Fruit fly (Drosophila melanogaster): ENCODE measurements around the gene CG13398.

The CG13398 gene

DNA sequence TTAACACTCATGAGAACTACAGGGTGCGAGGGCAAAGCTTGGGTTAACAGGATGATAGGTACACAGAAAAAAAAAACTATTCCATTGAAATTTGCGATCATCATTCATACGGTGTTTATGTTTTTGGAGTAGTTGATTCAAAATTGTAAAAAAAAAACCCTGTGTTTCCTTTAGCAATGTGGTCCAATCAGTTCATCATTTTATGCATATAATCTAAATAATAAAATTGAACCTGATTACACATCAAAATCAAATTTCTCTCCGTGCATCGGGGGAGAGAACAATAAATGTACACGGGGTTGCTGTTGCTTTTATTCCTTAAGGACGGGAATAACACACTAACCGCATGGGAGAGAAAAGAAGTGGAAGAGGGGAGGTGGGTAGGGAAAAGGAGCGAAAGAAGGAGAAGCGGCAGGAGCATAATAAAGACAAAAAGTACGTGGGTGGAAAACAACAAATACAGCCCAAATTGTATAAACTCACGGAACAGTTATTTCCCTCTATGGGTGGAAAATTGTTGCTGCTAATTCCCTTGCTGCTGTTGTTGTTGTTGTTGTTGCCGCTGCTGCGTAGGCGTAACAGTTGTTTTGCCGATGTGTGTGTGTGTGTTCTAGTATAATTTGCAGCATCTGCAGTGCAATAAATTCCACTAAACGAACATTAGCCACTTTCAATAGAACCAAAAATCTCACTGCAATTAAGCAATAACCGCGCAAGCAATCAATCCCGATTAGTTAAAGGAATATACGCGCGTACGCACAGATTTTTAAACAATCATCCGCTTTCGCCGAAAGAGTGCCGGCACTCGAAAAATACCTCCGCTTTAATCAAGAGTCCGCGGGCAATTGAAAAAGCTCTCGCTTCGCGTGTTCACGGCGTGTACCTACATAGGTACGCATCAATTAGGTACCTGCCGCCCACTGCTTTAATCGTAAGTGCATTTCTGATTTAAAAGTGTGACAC lies 48.4 kb upstream of the CG13398 start, which contains the start of gene Agpat2 (continued):
- peak; percentile 69 for TF ChIP-seq CG1647 (GFP tag; optimal IDR thresholded peaks at IDR 0.05)
- peak; percentile 67 for TF ChIP-seq ttk (GFP tag; IDR thresholded peaks at IDR 0.05)
- TF ChIP-seq CG15696 (tag; optimal IDR thresholded peaks at IDR 0.05): peak; percentile 61
- TF ChIP-seq B-H2 (GFP tag; optimal IDR thresholded peaks at IDR 0.05): peak; percentile 62
- TF ChIP-seq dysf (GFP tag; IDR thresholded peaks at IDR 0.05): peak; percentile 87
- TF ChIP-seq bigmax (GFP tag; optimal IDR thresholded peaks at IDR 0.05): no peak
- no peak for TF ChIP-seq grn (GFP tag; optimal IDR thresholded peaks at IDR 0.05)

DNA sequence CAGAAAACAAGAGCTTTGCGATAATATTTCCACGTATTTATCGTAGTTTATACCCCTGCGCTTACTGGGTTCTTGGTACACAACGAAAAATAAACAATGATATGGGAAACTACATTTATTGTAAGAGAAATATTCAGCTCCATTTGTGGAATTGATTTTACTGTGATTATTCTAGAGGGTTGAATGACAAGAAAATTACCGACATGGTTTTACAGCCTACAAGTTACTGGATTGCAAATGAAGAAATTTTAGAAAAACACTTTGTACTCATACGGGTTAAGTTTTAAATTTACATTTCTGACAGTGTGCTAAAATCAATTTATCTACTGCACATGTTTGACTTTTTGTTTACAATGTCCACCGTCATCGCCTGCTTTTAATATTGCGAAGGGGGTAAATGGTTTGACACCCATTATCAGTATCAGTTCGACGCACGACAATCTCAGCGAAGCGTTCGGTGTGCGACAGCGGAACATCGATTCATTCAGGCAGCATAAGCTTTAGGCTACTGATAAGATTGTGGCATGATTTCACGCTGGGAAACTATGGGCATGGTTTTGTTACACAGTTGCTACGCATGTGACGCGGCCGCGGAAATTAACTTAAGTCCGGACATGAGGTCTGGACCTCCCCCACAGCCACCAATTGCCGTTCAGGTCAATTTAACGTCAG lies 46.9 kb upstream of the CG13398 start:
- TF ChIP-seq cwo (GFP tag; optimal IDR thresholded peaks at IDR 0.05): peak; percentile 79
- TF ChIP-seq CG18262 (tag; optimal IDR thresholded peaks at IDR 0.05): peak; percentile 41
- no peak for TF ChIP-seq bbx (GFP tag; IDR thresholded peaks at IDR 0.05; ENCODE audit: partially characterized antibody)
- peak; percentile 33 for TF ChIP-seq CG10209 (GFP tag; optimal IDR thresholded peaks at IDR 0.05)
- TF ChIP-seq bcd (GFP tag; optimal IDR thresholded peaks at IDR 0.05): peak; percentile 9
- TF ChIP-seq dm (GFP tag; optimal IDR thresholded peaks at IDR 0.05): peak; percentile 30
- TF ChIP-seq CG13287 (GFP tag; IDR thresholded peaks at IDR 0.05; ENCODE audit: partially characterized antibody): no peak
- TF ChIP-seq Hmr (GFP tag; optimal IDR thresholded peaks at IDR 0.05): peak; percentile 49
- peak; percentile 28; the same call in 1 of the 3 replicates for TF ChIP-seq Dbx (GFP tag; IDR thresholded peaks at IDR 0.05)
- TF ChIP-seq emc (GFP tag; optimal IDR thresholded peaks at IDR 0.05): no peak
- TF ChIP-seq CG10543 (GFP tag; optimal IDR thresholded peaks at IDR 0.05): peak; percentile 60
- peak; percentile 48 for TF ChIP-seq zfh2 (GFP tag; optimal IDR thresholded peaks at IDR 0.05)
- TF ChIP-seq CG11504 (tag; optimal IDR thresholded peaks at IDR 0.05): peak; percentile 45
- TF ChIP-seq caup (GFP tag; optimal IDR thresholded peaks at IDR 0.05; ENCODE audit: severe bottlenecking): peak; percentile 38
- TF ChIP-seq CG8089 (GFP tag; optimal IDR thresholded peaks at IDR 0.05): no peak
- TF ChIP-seq org-1 (GFP tag; optimal IDR thresholded peaks at IDR 0.05): peak; percentile 40
- peak; percentile 8 for TF ChIP-seq NfI (GFP tag; optimal IDR thresholded peaks at IDR 0.05)
- no peak for TF ChIP-seq Gug (GFP tag; IDR thresholded peaks at IDR 0.05)
- TF ChIP-seq CG17829 (tag; optimal IDR thresholded peaks at IDR 0.05): peak; percentile 4
- TF ChIP-seq mam (GFP tag; optimal IDR thresholded peaks at IDR 0.05): peak; percentile 41
- peak; percentile 74 for TF ChIP-seq exex (tag; optimal IDR thresholded peaks at IDR 0.05)
- TF ChIP-seq chinmo (GFP tag; IDR thresholded peaks at IDR 0.05; ENCODE audit: partially characterized antibody): peak; percentile 71; the same call in 1 of the 4 replicates
- peak; percentile 29 for TF ChIP-seq CG15514 (GFP tag; optimal IDR thresholded peaks at IDR 0.05)
- peak in 1 of 2 experiments; percentile 82 for TF ChIP-seq Hr78 (GFP tag; optimal IDR thresholded peaks at IDR 0.05)
- peak; percentile 26 for TF ChIP-seq CG8924 (tag; optimal IDR thresholded peaks at IDR 0.05)
- no peak for TF ChIP-seq br (optimal IDR thresholded peaks at IDR 0.05)
- TF ChIP-seq CG17385 (GFP tag; optimal IDR thresholded peaks at IDR 0.05): peak; percentile 5
- TF ChIP-seq shn (GFP tag; optimal IDR thresholded peaks at IDR 0.05): no peak
- TF ChIP-seq Neu2 (GFP tag; optimal IDR thresholded peaks at IDR 0.05; ENCODE audit: borderline replicate concordance): no peak
- peak; percentile 71 for TF ChIP-seq CG5180 (GFP tag; optimal IDR thresholded peaks at IDR 0.05)
- no peak for TF ChIP-seq eyg (GFP tag; optimal IDR thresholded peaks at IDR 0.05)
- TF ChIP-seq scrt (GFP tag; optimal IDR thresholded peaks at IDR 0.05): peak; percentile 12
- no peak for TF ChIP-seq tio (GFP tag; optimal IDR thresholded peaks at IDR 0.05)
- peak in 1 of 3 experiments; percentile 4 for TF ChIP-seq lola (GFP tag; optimal IDR thresholded peaks at IDR 0.05)
- no peak for TF ChIP-seq hkb (optimal IDR thresholded peaks at IDR 0.05)
- TF ChIP-seq hkb (GFP tag; IDR thresholded peaks at IDR 0.05): 0 out of 2 replicates have a peak, but pooled peaks have one; percentile 44
- TF ChIP-seq CG15269 (tag; optimal IDR thresholded peaks at IDR 0.05): peak; percentile 27
- TF ChIP-seq Side (GFP tag; optimal IDR thresholded peaks at IDR 0.05): peak; percentile 5

All from whole organism, embryonic.